Fruit fly (Drosophila melanogaster) S2 (cell line): ENCODE results near the gene sesB.

Experiments
- CG8478 ChIP-seq: fragments of >200 bp; optimal IDR thresholded peaks from 2 replicates; lab custom pipeline; 2018
- CTCF ChIP-seq, 2 experiments: fragments of >200 bp; optimal IDR thresholded peaks; 2 replicates each; lab custom pipeline; 2018

- TF ChIP-seq CTCF (optimal IDR thresholded peaks at IDR 0.05; lab: Kevin White, UChicago) (no peak), CG8478 (no peak)
Observed at dm6 chrX:10775690-10776089, 11.1 kb downstream of the sesB start.
